Worm (Caenorhabditis elegans) whole organism, dauer: ENCODE data around the gene ddp-1.

ENCODE experiments used
- unc-62 ChIP-seq: sonication (generic microtip); optimal IDR thresholded peaks from 2 replicates; lab custom pipeline; 2017; ENCODE audit warnings: missing biosample characterization, missing genetic modification reagents, missing genetic modification characterization

ddp-1 gene

ce11 chrIII:1859532-1859931 is at the start of gene ddp-1:
Gene ddp-1 (plus strand): TSS chrIII:1859888.
- TF ChIP-seq unc-62 = no peak

- no peak for TF ChIP-seq unc-62
Measured at ce11 chrIII:1814285-1814684, 45.4 kb upstream of the ddp-1 start.

DNA sequence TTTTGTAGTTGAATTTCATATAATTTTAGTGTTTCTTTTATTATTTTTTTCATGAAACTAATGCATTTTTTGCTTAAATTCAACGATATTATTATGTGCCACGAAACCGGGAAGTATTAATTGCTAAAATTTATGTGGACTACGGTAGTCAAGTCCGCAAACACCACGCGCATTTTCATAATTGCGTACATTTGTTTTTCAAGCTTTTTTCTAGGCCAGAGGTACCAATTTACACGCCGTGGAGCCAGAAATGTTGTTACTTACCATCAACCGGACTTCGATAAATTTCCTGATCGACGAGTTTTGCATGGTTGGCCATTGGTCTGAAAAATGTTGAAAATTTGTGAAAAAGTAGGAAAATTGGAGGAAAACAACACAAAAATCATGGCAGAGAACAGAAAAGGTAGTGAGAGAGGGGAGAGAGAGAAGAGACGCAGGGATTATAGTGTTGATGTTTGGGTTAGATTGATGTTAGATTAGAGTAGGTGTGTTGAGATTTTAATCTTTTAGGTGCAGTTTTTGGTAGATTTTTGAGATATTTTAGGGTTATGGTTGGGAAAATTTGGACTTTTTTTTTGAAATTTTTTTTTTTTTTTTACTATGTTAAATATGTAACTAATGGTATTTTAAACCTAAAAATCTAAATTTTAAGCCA is 41.6 kb upstream of the ddp-1 start, which contains the start of gene clp-4:
clp-4 (minus strand) TSS at position 323 of the 655 bp plus-strand sequence.
- TF ChIP-seq unc-62 = no peak

- no peak for TF ChIP-seq unc-62
Measured at ce11 chrIII:1819049-1819597, 40.6 kb upstream of the ddp-1 start.

DNA sequence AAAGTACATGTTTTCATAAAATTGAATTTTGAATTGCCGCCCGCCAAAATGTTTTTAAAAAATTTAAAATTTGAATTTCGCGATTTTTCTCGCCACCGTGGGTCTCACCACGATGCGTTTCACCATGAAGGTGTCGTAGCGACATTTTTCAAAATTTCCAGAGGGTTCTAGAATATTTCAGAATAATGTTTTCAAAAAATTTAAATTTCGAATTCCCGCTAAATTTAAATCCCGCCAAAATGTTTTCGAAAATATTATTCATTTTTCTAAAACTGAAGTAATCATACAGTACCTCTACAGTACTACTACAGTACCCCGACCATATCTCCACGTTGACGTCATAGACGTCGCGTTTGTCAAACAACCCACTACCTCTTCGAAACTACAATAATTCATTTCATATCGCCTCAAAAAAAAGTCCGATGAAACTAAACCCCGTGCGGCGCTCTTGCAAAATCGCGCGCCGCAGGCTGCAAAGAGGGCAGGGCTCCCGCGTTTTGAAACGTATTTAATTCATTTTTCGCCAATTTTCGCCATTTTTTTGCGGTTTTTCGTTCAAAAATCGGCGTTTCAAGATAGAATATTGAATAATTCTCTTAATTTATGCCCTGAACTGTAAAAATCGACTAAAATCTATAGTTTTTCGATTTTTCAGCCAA is 35.3 kb upstream of the ddp-1 start, which contains the start of the genes pvf-1 and Y39A3CL.7:
pvf-1 (minus strand) TSS at position 51 of the 659 bp plus-strand sequence.
Y39A3CL.7 (plus strand) TSS at position 656 of the 659 bp plus-strand sequence.
- no peak for TF ChIP-seq unc-62

ce11 chrIII:1831104-1831503 is 28.6 kb upstream of the ddp-1 start:
- TF ChIP-seq unc-62 = no peak

ce11 chrIII:1832453-1832852 is 27.2 kb upstream of the ddp-1 start:
- TF ChIP-seq unc-62 = no peak

- TF ChIP-seq unc-62 = no peak
Measured at ce11 chrIII:1833984-1834563, 25.6 kb upstream of the ddp-1 start, which contains the start of gene rexd-1. Gene rexd-1 (plus strand): TSS chrIII:1834513.

DNA sequence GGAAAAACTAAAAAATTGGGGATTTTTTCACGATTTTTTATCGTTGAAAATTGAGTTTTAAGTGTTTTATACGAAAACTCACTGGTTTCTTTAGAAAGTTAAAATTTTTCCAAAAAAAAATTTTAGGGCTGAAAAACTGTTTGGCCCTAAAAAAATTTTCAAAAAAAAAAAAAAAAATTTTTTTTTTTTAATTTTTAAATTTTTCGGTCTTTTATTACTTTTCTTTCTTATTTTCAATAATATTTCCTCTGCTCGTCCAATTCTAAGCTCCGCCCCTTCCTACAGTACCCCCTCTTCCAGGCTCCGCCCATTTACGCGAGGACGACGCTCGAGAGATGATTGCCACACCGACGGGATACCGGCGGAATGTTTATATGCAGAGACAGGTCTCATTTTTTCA is 10.9 kb upstream of the ddp-1 start, which contains the start of gene pqn-82:
pqn-82 (plus strand) TSS at position 301 of the 400 bp plus-strand sequence.
- TF ChIP-seq unc-62 = no peak

DNA sequence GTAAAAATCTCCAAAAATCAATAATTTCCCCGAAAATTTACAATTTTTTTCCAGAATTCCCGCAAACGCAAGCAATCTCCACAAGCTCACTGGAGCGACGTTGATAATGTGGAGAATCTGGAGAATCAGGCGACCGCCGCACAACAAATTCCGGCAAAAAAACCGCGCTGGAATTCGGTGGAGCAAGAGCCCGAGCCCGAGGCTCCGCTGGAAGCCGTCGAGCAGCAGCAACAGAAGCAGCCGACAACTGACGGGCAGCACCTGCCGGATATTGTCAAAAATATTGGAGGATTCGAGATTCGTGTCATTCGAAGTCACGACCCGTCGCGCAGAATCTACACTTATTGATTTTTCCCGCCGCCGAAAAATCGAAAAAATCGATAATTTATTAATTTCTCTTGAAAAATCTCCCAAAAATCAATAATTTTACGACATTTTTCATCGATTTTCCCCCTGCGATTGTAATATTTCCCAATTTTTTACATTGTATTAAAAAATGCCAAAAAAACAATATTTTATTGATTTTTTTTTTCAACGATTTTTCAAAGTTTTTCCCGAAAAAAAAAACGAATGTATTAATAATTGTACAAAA is 7.5 kb upstream of the ddp-1 start:
- TF ChIP-seq unc-62 = no peak

DNA sequence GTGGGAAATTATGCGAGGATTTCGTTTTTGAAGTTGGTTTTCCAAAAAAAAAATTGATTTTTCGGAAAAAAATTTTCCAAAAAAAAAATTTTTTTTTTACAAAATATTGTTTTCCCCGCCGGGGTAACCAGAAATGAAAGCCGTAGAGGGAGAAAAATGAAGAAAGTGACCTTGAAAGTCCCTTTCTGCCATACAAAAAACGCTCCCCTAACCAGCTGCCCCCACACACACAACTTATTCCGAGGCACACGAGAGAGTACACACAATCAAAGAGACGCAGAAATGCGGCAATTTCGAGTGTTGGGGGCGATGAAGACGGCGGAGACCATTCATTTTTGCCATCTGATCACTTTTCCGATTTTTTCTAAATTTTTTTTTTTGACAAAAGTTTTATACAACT is 5.7 kb upstream of the ddp-1 start:
- no peak for TF ChIP-seq unc-62

- TF ChIP-seq unc-62 = no peak
Measured at ce11 chrIII:1855092-1855491, 4.6 kb upstream of the ddp-1 start, which contains the start of gene hlh-33. Gene hlh-33 (plus strand): TSS chrIII:1855392.

ce11 chrIII:1856175-1856574 is 3.5 kb upstream of the ddp-1 start:
- TF ChIP-seq unc-62 = no peak

ce11 chrIII:1856679-1857078 is 3.0 kb upstream of the ddp-1 start:
- no peak for TF ChIP-seq unc-62

DNA sequence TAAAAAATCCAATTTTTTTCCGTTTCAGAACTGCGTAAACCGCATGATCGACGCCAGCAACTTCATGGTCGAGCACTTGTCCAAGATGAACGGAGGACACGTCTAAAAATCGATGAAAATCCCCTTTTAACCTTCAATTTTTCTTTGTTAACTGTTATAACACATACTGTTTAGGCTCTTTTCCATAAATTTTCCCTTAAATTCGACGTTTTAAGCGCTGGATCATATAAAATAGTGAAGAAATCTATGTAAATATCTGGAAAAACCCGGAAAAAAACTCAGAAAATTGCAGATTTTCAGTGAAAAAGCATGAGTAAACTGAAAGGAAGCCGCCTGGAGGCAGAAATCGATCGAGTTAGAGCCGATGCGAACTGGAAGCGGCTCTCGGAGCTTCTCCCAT is 441 bp downstream of the ddp-1 start, which contains the start of gene ttc-7:
ttc-7 (plus strand) TSS at position 301 of the 400 bp plus-strand sequence.
- no peak for TF ChIP-seq unc-62

ce11 chrIII:1876267-1876865 is 16.7 kb downstream of the ddp-1 start:
- no peak for TF ChIP-seq unc-62
